Fruit fly (Drosophila melanogaster) whole organism, wandering third instar larva: ENCODE data around the gene CG33766.

ENCODE experiments used
- Abd-B ChIP-seq: fragments of >200 bp; optimal IDR thresholded peaks from 2 replicates; lab custom pipeline; 2017; ENCODE audit warnings: missing biosample characterization, missing genetic modification characterization
- CG32264 ChIP-seq: fragments of 200-800 bp; sonication (Bioruptor generic); optimal IDR thresholded peaks from 2 replicates; lab custom pipeline; 2016; ENCODE audit warnings: missing biosample characterization, missing genetic modification characterization
- CG9705 ChIP-seq: fragments of 200-800 bp; sonication (Bioruptor generic); optimal IDR thresholded peaks from 2 replicates; lab custom pipeline; 2018; ENCODE audit warnings: missing biosample characterization, mild to moderate bottlenecking, missing genetic modification characterization
- Dfd ChIP-seq: fragments of >200 bp; optimal IDR thresholded peaks from 2 replicates; lab custom pipeline; 2017; ENCODE audit warnings: missing biosample characterization, missing genetic modification characterization
- Dif ChIP-seq: fragments of 200-275, 200-300 bp; sonication (Bioruptor generic); optimal IDR thresholded peaks from 2 replicates; lab custom pipeline; 2018; ENCODE audit warnings: missing biosample characterization, missing genetic modification characterization; ENCODE audit not compliant: partially characterized antibody
- GATAd ChIP-seq: sonication (Bioruptor generic); optimal IDR thresholded peaks from 2 replicates; lab custom pipeline; 2016; ENCODE audit warnings: missing biosample characterization, missing genetic modification characterization
- HLH106 ChIP-seq: fragments of 200-800 bp; optimal IDR thresholded peaks from 3 replicates; lab custom pipeline; 2019; ENCODE audit warnings: missing biosample characterization, mild to moderate bottlenecking, missing genetic modification characterization, moderate library complexity
- Hnf4 ChIP-seq: fragments of 200-800 bp; sonication (Bioruptor generic); optimal IDR thresholded peaks from 2 replicates; lab custom pipeline; 2016; ENCODE audit warnings: missing biosample characterization, mild to moderate bottlenecking, missing genetic modification characterization
- Hr78 ChIP-seq: fragments of >200 bp; optimal IDR thresholded peaks from 2 replicates; lab custom pipeline; 2017; ENCODE audit warnings: missing biosample characterization, missing genetic modification characterization
- Hr83 ChIP-seq: fragments of 200-300 bp; sonication (Bioruptor generic); optimal IDR thresholded peaks from 2 replicates; lab custom pipeline; 2016; ENCODE audit warnings: missing biosample characterization, mild to moderate bottlenecking, missing genetic modification characterization, moderate library complexity; ENCODE audit not compliant: poor library complexity, severe bottlenecking
- Jra ChIP-seq: sonication (Bioruptor generic); optimal IDR thresholded peaks from 2 replicates; lab custom pipeline; 2016; ENCODE audit warnings: missing biosample characterization, missing genetic modification characterization
- Mio ChIP-seq: sonication (Bioruptor generic); optimal IDR thresholded peaks from 2 replicates; lab custom pipeline; 2016; ENCODE audit warnings: missing biosample characterization, missing genetic modification characterization
- Myc ChIP-seq: fragments of >200 bp; optimal IDR thresholded peaks from 2 replicates; lab custom pipeline; 2017
- N ChIP-seq: fragments of >200 bp; optimal IDR thresholded peaks from 2 replicates; lab custom pipeline; 2018; ENCODE audit warnings: missing biosample characterization, missing external identifiers, missing genetic modification characterization
- OdsH ChIP-seq: fragments of 200-800 bp; sonication (Bioruptor generic); optimal IDR thresholded peaks from 2 replicates; lab custom pipeline; 2016; ENCODE audit warnings: missing biosample characterization, mild to moderate bottlenecking, missing genetic modification characterization
- Rel ChIP-seq, 2 experiments: fragments of 200-800 bp; sonication (Bioruptor generic) in 1 of 2; optimal IDR thresholded peaks; 2 replicates in 1 of 2; 3 replicates in 1 of 2; lab custom pipeline; 2016 to 2019; ENCODE audit warnings: mild to moderate bottlenecking in 2 of 2, missing biosample characterization in 2 of 2, missing genetic modification characterization in 2 of 2, moderate library complexity in 1 of 2
- Vsx2 ChIP-seq: fragments of 200-300, 225-300 bp; sonication (Bioruptor generic); optimal IDR thresholded peaks from 2 replicates; lab custom pipeline; 2018; ENCODE audit warnings: missing biosample characterization, missing genetic modification characterization; ENCODE audit not compliant: partially characterized antibody
- br ChIP-seq: fragments of 200-800 bp; sonication (Bioruptor generic); optimal IDR thresholded peaks from 2 replicates; lab custom pipeline; 2016; ENCODE audit warnings: missing biosample characterization, missing genetic modification characterization
- dl ChIP-seq, 2 experiments: fragments of 175-275, 200-275 bp in 1 of 2; fragments of 200-275 bp in 1 of 2; sonication (Bioruptor generic); optimal IDR thresholded peaks; lab custom pipeline; 2018; ENCODE audit warnings: mild to moderate bottlenecking in 2 of 2, missing biosample characterization in 2 of 2, missing genetic modification characterization in 2 of 2, moderate library complexity in 2 of 2; ENCODE audit not compliant: partially characterized antibody in 2 of 2, insufficient read depth in 1 of 2
- dmrt93B ChIP-seq: fragments of 200-800 bp; sonication (Bioruptor generic); optimal IDR thresholded peaks from 2 replicates; lab custom pipeline; 2018; ENCODE audit warnings: missing biosample characterization, mild to moderate bottlenecking, missing genetic modification characterization
- dsf ChIP-seq: sonication (Bioruptor generic); optimal IDR thresholded peaks from 2 replicates; lab custom pipeline; 2016; ENCODE audit warnings: missing biosample characterization, missing genetic modification characterization, borderline replicate concordance
- ey ChIP-seq: fragments of 200-800 bp; sonication (Bioruptor generic); optimal IDR thresholded peaks from 2 replicates; lab custom pipeline; 2016; ENCODE audit warnings: missing biosample characterization, missing genetic modification characterization
- foxo ChIP-seq, 2 experiments: fragments of 200-800 bp; sonication (Bioruptor generic); optimal IDR thresholded peaks; 2 replicates in 1 of 2; 3 replicates in 1 of 2; lab custom pipeline; 2016 to 2017; ENCODE audit warnings: missing biosample characterization in 2 of 2, missing genetic modification characterization in 2 of 2
- fru ChIP-seq: fragments of 200-800 bp; sonication (Bioruptor generic); optimal IDR thresholded peaks from 3 replicates; lab custom pipeline; 2016; ENCODE audit warnings: missing biosample characterization, mild to moderate bottlenecking, missing genetic modification characterization
- lola ChIP-seq: fragments of >200 bp; optimal IDR thresholded peaks from 2 replicates; lab custom pipeline; 2017; ENCODE audit warnings: missing biosample characterization, missing genetic modification characterization
- pan ChIP-seq: fragments of >200 bp; optimal IDR thresholded peaks from 2 replicates; lab custom pipeline; 2017
- psq ChIP-seq: fragments of 200-800 bp; sonication (Bioruptor generic); optimal IDR thresholded peaks from 3 replicates; lab custom pipeline; 2017; ENCODE audit warnings: missing biosample characterization, mild to moderate bottlenecking, missing genetic modification characterization, moderate library complexity
- rgr ChIP-seq: fragments of 200-800 bp; sonication (Bioruptor generic); optimal IDR thresholded peaks from 3 replicates; lab custom pipeline; 2016; ENCODE audit warnings: missing biosample characterization, mild to moderate bottlenecking, missing genetic modification characterization
- sage ChIP-seq: fragments of 200-800 bp; sonication (Bioruptor generic); optimal IDR thresholded peaks from 2 replicates; lab custom pipeline; 2016; ENCODE audit warnings: missing biosample characterization, mild to moderate bottlenecking, missing genetic modification characterization
- sv ChIP-seq: fragments of 200-800 bp; sonication (Bioruptor generic); optimal IDR thresholded peaks from 3 replicates; lab custom pipeline; 2016; ENCODE audit warnings: missing biosample characterization, missing genetic modification characterization
- tai ChIP-seq: sonication (Bioruptor generic); optimal IDR thresholded peaks from 2 replicates; lab custom pipeline; 2016; ENCODE audit warnings: missing biosample characterization, missing genetic modification characterization
- usp ChIP-seq: fragments of >200 bp; optimal IDR thresholded peaks from 2 replicates; lab custom pipeline; 2017; ENCODE audit warnings: missing biosample characterization, missing genetic modification characterization
- woc ChIP-seq: sonication (Bioruptor generic); optimal IDR thresholded peaks from 2 replicates; lab custom pipeline; 2016; ENCODE audit warnings: missing biosample characterization, mild to moderate bottlenecking, missing genetic modification characterization

CG33766 gene

DNA sequence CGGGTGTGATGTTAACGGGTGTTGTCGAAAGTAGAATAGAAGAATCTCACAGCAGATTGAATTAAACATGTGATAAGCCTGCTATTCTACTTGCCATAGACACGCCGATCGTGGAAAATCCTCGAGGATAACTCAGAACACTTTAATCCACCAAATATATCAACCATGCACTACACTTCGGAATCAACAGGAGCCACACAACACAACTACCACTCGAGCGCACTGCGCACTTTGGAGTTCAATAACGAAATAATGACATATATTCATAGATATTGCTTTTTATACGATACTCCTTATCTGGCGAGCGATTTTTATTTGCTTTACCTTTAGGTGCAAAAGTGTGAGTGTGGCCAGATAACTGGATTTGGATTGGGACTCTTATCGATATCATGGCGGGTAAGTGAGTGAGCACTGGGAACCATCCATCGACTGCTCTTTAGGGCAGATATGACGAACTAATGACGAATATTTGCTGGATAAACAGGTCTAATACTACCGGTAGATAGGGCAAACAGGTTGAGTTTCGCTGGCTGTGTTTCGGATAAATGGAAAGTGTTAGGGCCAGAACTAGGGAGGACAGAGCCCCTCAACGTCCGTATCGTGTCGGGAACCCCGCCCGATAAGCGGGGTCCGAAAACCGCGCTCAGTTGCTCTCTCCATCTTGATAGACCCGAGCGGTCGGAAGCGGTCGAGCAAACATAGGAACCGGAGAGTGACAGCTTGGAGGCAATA lies 24.0 kb downstream of the CG33766 start, which contains the start of gene Jhbp6:
Gene Jhbp6, plus strand, starts transcription at position 682 of the 732 bp plus-strand sequence.
- TF ChIP-seq CG9705 (GFP tag; lab: Kevin White, UChicago) (no peak), rgr (GFP tag; lab: Kevin White, UChicago) (peak; percentile 12), Hnf4 (GFP tag; lab: Kevin White, UChicago) (no peak), Rel (GFP tag; optimal IDR thresholded peaks at IDR 0.05; lab: Kevin White, UChicago) (no peak), Rel (tag; optimal IDR thresholded peaks at IDR 0.05; lab: Kevin White, UChicago) (peak; percentile 13)

DNA sequence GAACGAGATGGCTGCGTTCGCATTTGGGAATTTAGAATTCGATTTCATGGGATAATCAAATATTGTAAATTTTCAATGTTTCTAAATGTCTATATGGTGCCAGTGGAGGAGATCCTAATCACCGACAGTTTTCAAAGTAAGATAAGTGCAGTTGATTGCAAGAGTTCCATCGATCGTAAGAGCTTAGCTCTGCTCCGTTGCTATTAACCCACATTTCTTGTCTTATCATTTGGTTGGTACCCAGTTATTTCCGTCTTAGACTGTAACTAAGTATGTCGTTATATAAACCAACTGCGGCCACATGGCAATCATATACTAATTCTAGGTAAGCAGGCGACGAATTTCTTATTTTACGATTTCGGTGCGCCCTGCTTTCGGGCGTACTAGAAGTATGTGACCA lies 24.7 kb downstream of the CG33766 start:
- TF ChIP-seq Dif (no peak), Mio (GFP tag; lab: Kevin White, UChicago) (no peak), Hr83 (GFP tag; lab: Kevin White, UChicago) (no peak), sage (GFP tag; lab: Kevin White, UChicago) (no peak), usp (GFP tag; lab: Kevin White, UChicago) (no peak), dmrt93B (GFP tag; lab: Kevin White, UChicago) (no peak), Abd-B (GFP tag; lab: Kevin White, UChicago) (no peak), CG9705 (GFP tag; lab: Kevin White, UChicago) (no peak), fru (GFP tag; lab: Kevin White, UChicago) (no peak), foxo (GFP tag; optimal IDR thresholded peaks at IDR 0.05; lab: Kevin White, UChicago) (no peak), woc (GFP tag; lab: Kevin White, UChicago) (no peak), Myc (lab: Kevin White, UChicago) (no peak), lola (GFP tag; lab: Kevin White, UChicago) (no peak), Jra (GFP tag; lab: Kevin White, UChicago) (no peak), OdsH (GFP tag; lab: Kevin White, UChicago) (no peak), br (GFP tag; lab: Kevin White, UChicago) (no peak)

DNA sequence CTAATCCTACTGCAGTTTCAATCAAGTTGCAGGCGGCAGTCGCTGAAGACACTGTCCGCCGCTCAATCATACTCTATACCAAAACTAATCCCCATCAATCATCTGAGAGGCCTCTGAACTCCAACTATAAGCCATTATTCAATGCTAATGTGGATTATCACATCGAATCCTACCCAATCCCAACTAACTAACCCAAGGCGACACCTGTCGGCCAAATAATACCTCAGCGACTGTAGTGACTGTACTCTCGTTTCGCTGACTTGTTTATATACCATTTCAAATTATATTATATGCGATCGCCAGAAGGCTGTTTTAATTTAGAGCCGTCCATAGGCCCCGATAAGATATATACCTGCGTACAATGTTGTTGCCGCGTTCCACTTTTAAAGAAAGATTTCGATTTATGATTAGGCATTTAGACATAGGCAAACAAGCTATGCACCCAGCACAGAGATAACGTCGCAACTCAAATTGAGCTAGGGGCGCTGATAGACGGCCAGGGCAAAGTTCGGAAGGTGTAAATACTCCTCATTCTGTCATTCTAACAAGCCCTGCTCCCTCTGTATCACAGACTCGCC lies 26.4 kb downstream of the CG33766 start:
- TF ChIP-seq Dif (no peak), Dfd (no peak), Hnf4 (GFP tag; lab: Kevin White, UChicago) (no peak), ey (no peak), psq (no peak), N (GFP tag; lab: Kevin White, UChicago) (no peak), dsf (GFP tag; lab: Kevin White, UChicago) (no peak), Hr78 (GFP tag; lab: Kevin White, UChicago) (no peak), woc (GFP tag; lab: Kevin White, UChicago) (no peak), rgr (GFP tag; lab: Kevin White, UChicago) (no peak), lola (GFP tag; lab: Kevin White, UChicago) (no peak), fru (GFP tag; lab: Kevin White, UChicago) (no peak), GATAd (GFP tag; lab: Kevin White, UChicago) (no peak), CG32264 (GFP tag; lab: Kevin White, UChicago) (no peak), dl (GFP tag; optimal IDR thresholded peaks at IDR 0.05; lab: Kevin White, UChicago; ENCODE audit: insufficient read depth in 1 of 2, partially characterized antibody in 2 of 2) (no peak), HLH106 (tag; lab: Kevin White, UChicago) (no peak), tai (no peak), usp (GFP tag; lab: Kevin White, UChicago) (no peak), OdsH (GFP tag; lab: Kevin White, UChicago) (no peak), sage (GFP tag; lab: Kevin White, UChicago) (no peak)

DNA sequence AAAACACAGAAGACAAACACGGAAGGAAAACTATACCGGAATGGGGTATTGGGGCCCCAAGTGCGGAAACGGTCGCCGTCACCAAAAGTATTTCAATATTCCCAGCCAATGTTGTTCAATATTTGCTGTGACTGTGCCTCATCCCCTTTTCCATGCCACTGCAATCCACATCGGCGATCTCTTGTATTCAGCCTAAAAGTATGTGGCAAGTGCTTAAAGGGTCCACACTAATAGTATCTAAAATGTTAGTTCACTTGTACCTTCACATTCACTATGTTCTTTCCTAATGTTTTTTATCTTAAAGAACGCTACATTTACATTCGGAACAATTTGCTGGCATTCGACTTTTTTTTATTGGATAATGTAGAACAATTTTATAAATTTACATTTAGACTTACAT lies 35.5 kb downstream of the CG33766 start:
- TF ChIP-seq sage (GFP tag; lab: Kevin White, UChicago) (no peak), tai (no peak), br (GFP tag; lab: Kevin White, UChicago) (no peak), Hr83 (GFP tag; lab: Kevin White, UChicago) (no peak), CG32264 (GFP tag; lab: Kevin White, UChicago) (no peak), Hnf4 (GFP tag; lab: Kevin White, UChicago) (no peak), Abd-B (GFP tag; lab: Kevin White, UChicago) (no peak), HLH106 (tag; lab: Kevin White, UChicago) (no peak), pan (lab: Kevin White, UChicago) (no peak), Vsx2 (GFP tag; lab: Kevin White, UChicago) (no peak), Jra (GFP tag; lab: Kevin White, UChicago) (no peak), dmrt93B (GFP tag; lab: Kevin White, UChicago) (no peak), OdsH (GFP tag; lab: Kevin White, UChicago) (no peak), sv (GFP tag; lab: Kevin White, UChicago) (no peak)
